Worm (Caenorhabditis elegans): ENCODE results near the gene C53C11.5.

DNA sequence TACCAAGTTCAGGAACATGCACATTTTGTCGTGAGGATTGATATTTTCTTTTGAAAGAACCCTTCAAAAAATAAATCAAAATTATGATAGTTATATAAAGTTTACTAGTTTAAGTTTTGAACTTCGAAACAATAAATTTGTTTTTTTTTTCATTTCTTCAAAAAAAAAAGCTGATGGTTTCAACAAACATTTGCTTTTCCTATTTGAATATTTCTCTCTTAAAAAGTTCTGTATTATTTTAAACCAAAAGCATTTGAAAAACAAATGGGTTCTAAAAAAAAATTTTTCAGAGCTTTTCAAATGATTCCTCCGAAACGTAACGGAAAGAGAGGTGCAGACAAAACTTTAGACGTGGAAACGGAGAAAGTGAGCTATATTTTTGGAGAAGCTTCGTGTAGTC lies 6.6 kb downstream of the C53C11.5 start, which contains the start of gene C53C11.1:
- TF ChIP-seq lin-39 (tag; optimal IDR thresholded peaks at IDR 0.05) = no peak
- TF ChIP-seq fos-1 (tag; optimal IDR thresholded peaks at IDR 0.05) = no peak
- TF ChIP-seq pqm-1 (tag; optimal IDR thresholded peaks at IDR 0.05) = no peak
- TF ChIP-seq nhr-237 (tag; optimal IDR thresholded peaks at IDR 0.05) = no peak
- no peak for TF ChIP-seq nhr-67 (tag; optimal IDR thresholded peaks at IDR 0.05)
- TF ChIP-seq elt-3 (tag; optimal IDR thresholded peaks at IDR 0.05) = no peak
- no peak for TF ChIP-seq aly-2 (tag; optimal IDR thresholded peaks at IDR 0.05)
- TF ChIP-seq nhr-77 (tag; optimal IDR thresholded peaks at IDR 0.05) = no peak
- TF ChIP-seq ZK546.5 (tag; optimal IDR thresholded peaks at IDR 0.05) = no peak
- TF ChIP-seq unc-62 (GFP tag; optimal IDR thresholded peaks at IDR 0.05) = no peak

Measured in whole organism, L3 larva.